Worm (Caenorhabditis elegans) whole organism, late embryonic: ENCODE measurements around the gene ets-5.

Experiments
- ama-1 ChIP-seq: fragments of 150-350 bp; optimal IDR thresholded peaks from 2 replicates; lab custom pipeline; 2014
- ceh-22 ChIP-seq: sonication (generic microtip); optimal IDR thresholded peaks from 2 replicates; lab custom pipeline; 2017; ENCODE audit warnings: missing biosample characterization, missing genetic modification characterization
- ceh-30 ChIP-seq: fragments of 150-350 bp; optimal IDR thresholded peaks from 2 replicates; lab custom pipeline; 2014; ENCODE audit warnings: missing biosample characterization, missing genetic modification characterization
- elt-4 ChIP-seq: sonication (generic microtip); optimal IDR thresholded peaks from 2 replicates; lab custom pipeline; 2016; ENCODE audit warnings: missing genetic modification characterization, missing compliant biosample characterization
- fkh-6 ChIP-seq: sonication (generic microtip); optimal IDR thresholded peaks from 2 replicates; lab custom pipeline; 2016; ENCODE audit warnings: missing genetic modification characterization, missing compliant biosample characterization
- hlh-15 ChIP-seq: sonication (generic microtip); optimal IDR thresholded peaks from 2 replicates; lab custom pipeline; 2016; ENCODE audit warnings: missing genetic modification characterization, missing compliant biosample characterization
- lim-6 ChIP-seq: sonication (generic microtip); optimal IDR thresholded peaks from 2 replicates; lab custom pipeline; 2016; ENCODE audit warnings: missing genetic modification characterization, missing compliant biosample characterization
- nhr-11 ChIP-seq: fragments of 150-350 bp; optimal IDR thresholded peaks from 2 replicates; lab custom pipeline; 2014; ENCODE audit warnings: missing biosample characterization, missing genetic modification characterization
- odd-2 ChIP-seq: sonication (generic microtip); optimal IDR thresholded peaks from 2 replicates; lab custom pipeline; 2017; ENCODE audit warnings: antibody characterized with exemption, mild to moderate bottlenecking, missing genetic modification characterization, missing compliant biosample characterization
- pat-9 ChIP-seq: fragments of 200-800 bp; sonication (Bioruptor generic); optimal IDR thresholded peaks from 2 replicates; lab custom pipeline; 2018; ENCODE audit warnings: mild to moderate bottlenecking, missing genetic modification characterization, moderate library complexity, missing compliant biosample characterization
- pha-4 ChIP-seq: fragments of 150-350 bp; optimal IDR thresholded peaks from 2 replicates; lab custom pipeline; 2018; ENCODE audit warnings: missing biosample characterization, missing genetic modification reagents, missing genetic modification characterization
- syd-9 ChIP-seq: sonication (generic microtip); optimal IDR thresholded peaks from 2 replicates; lab custom pipeline; 2016; ENCODE audit warnings: mild to moderate bottlenecking, missing genetic modification characterization, moderate library complexity, missing compliant biosample characterization
- tbx-2 ChIP-seq: sonication (generic microtip); optimal IDR thresholded peaks from 2 replicates; lab custom pipeline; 2016; ENCODE audit warnings: missing genetic modification characterization, missing compliant biosample characterization

ce11 chrX:5133980-5134379, 49.7 kb upstream of the ets-5 start, which contains the start of gene tbc-7:
- no peak for TF ChIP-seq syd-9
- TF ChIP-seq pat-9 (tag; lab: Kevin White, UChicago) = no peak
- TF ChIP-seq fkh-6 (tag; lab: Kevin White, UChicago) = no peak
- TF ChIP-seq lim-6 = no peak
- no peak for TF ChIP-seq odd-2
- no peak for TF ChIP-seq ama-1 (lab: Kevin White, UChicago)
- TF ChIP-seq nhr-11 (tag; lab: Kevin White, UChicago) = no peak
- no peak for TF ChIP-seq tbx-2 (tag; lab: Kevin White, UChicago)
- TF ChIP-seq ceh-30 (tag; lab: Kevin White, UChicago) = no peak
- TF ChIP-seq pha-4 (tag; lab: Kevin White, UChicago) = no peak
- no peak for TF ChIP-seq elt-4 (tag; lab: Kevin White, UChicago)
- no peak for TF ChIP-seq ceh-22 (tag; lab: Kevin White, UChicago)
- TF ChIP-seq hlh-15 (tag; lab: Kevin White, UChicago) = no peak
